Fruit fly (Drosophila melanogaster) whole organism, pupa: Measurements from ENCODE around the gene CG5003.

ENCODE experiments used
- CG10348 ChIP-seq: fragments of 200-800 bp; sonication (Bioruptor generic); IDR thresholded peaks from 2 replicates; pipeline ENCODE4 v1.3.6; 2022; ENCODE audit warnings: missing biosample characterization, missing genetic modification characterization
- CG12605 ChIP-seq: fragments of 200-800 bp; sonication (Bioruptor generic); IDR thresholded peaks from 2 replicates; pipeline ENCODE4 v1.3.6; 2022; ENCODE audit warnings: missing biosample characterization, missing genetic modification characterization
- CG13204 ChIP-seq: fragments of 200-800 bp; sonication (Bioruptor generic); optimal IDR thresholded peaks from 2 replicates; lab custom pipeline; 2018; ENCODE audit warnings: missing biosample characterization, mild to moderate bottlenecking, missing genetic modification characterization, moderate library complexity
- CG14655 ChIP-seq: fragments of 200-800 bp; sonication (Bioruptor generic); optimal IDR thresholded peaks from 3 replicates; lab custom pipeline; 2017; ENCODE audit warnings: mild to moderate bottlenecking, missing biosample characterization, missing genetic modification reagents, missing genetic modification characterization
- CG15710 ChIP-seq: fragments of 200-800 bp; sonication (Bioruptor generic); optimal IDR thresholded peaks from 2 replicates; lab custom pipeline; 2018; ENCODE audit warnings: missing biosample characterization, mild to moderate bottlenecking, missing genetic modification characterization, moderate library complexity
- CG17806 ChIP-seq: fragments of 200-800 bp; sonication (Bioruptor generic); optimal IDR thresholded peaks from 2 replicates; lab custom pipeline; 2018; ENCODE audit warnings: missing biosample characterization, mild to moderate bottlenecking, missing genetic modification characterization, moderate library complexity
- CG32121 ChIP-seq: fragments of 200-800 bp; sonication (Bioruptor generic); IDR thresholded peaks from 2 replicates; pipeline ENCODE4 v1.3.6; 2022; ENCODE audit warnings: missing biosample characterization, missing genetic modification characterization
- CG4496 ChIP-seq: fragments of 200-800 bp; sonication (Bioruptor generic); IDR thresholded peaks from 3 replicates; pipeline ENCODE4 v1.3.6; 2022; ENCODE audit warnings: missing biosample characterization, missing genetic modification characterization
- CG8159 ChIP-seq: fragments of 200-800 bp; sonication (Bioruptor generic); optimal IDR thresholded peaks from 3 replicates; lab custom pipeline; 2018; ENCODE audit warnings: missing biosample characterization, mild to moderate bottlenecking, missing genetic modification characterization, moderate library complexity
- CG8301 ChIP-seq: fragments of 200-800 bp; sonication (Bioruptor generic); optimal IDR thresholded peaks from 2 replicates; lab custom pipeline; 2018; ENCODE audit warnings: missing biosample characterization, mild to moderate bottlenecking, missing genetic modification characterization
- CG9948 ChIP-seq: fragments of 200-800 bp; sonication (Bioruptor generic); optimal IDR thresholded peaks from 2 replicates; lab custom pipeline; 2018; ENCODE audit warnings: missing biosample characterization, mild to moderate bottlenecking, missing genetic modification characterization, moderate library complexity
- D1 ChIP-seq: fragments of 200-800 bp; sonication (Bioruptor generic); optimal IDR thresholded peaks from 2 replicates; lab custom pipeline; 2018; ENCODE audit warnings: missing biosample characterization, mild to moderate bottlenecking, missing genetic modification characterization, moderate library complexity
- EcR ChIP-seq: fragments of 200-800 bp; sonication (Bioruptor generic); optimal IDR thresholded peaks from 3 replicates; lab custom pipeline; 2019; ENCODE audit warnings: missing biosample characterization, missing genetic modification characterization, mild to moderate bottlenecking, moderate library complexity, missing genetic modification reagents
- Ets98B ChIP-seq: fragments of 200-800 bp; sonication (Bioruptor generic); IDR thresholded peaks from 2 replicates; pipeline ENCODE4 v1.3.6; 2022; ENCODE audit warnings: missing biosample characterization, missing genetic modification characterization
- Pif1A ChIP-seq: fragments of 200-800 bp; sonication (Bioruptor generic); optimal IDR thresholded peaks from 3 replicates; lab custom pipeline; 2016; ENCODE audit warnings: missing biosample characterization, missing genetic modification characterization
- Pif1B ChIP-seq: fragments of 200-800 bp; sonication (Bioruptor generic); optimal IDR thresholded peaks from 3 replicates; lab custom pipeline; 2016; ENCODE audit warnings: missing biosample characterization, missing genetic modification characterization
- Snoo ChIP-seq: fragments of 200-800 bp; sonication (Bioruptor generic); optimal IDR thresholded peaks from 3 replicates; lab custom pipeline; 2017; ENCODE audit warnings: missing biosample characterization, mild to moderate bottlenecking, missing genetic modification characterization, inconsistent platforms
- fd96Ca ChIP-seq: fragments of 200-800 bp; sonication (Bioruptor generic); IDR thresholded peaks from 3 replicates; pipeline ENCODE4 v1.3.6; 2022; ENCODE audit warnings: missing biosample characterization, missing genetic modification characterization
- gl ChIP-seq: fragments of 200-800 bp; sonication (Bioruptor generic); optimal IDR thresholded peaks from 2 replicates; lab custom pipeline; 2018; ENCODE audit warnings: missing biosample characterization, mild to moderate bottlenecking, missing genetic modification characterization
- rn ChIP-seq: fragments of 200-800 bp; sonication (Bioruptor generic); IDR thresholded peaks from 2 replicates; pipeline ENCODE4 v1.3.6; 2022; ENCODE audit warnings: missing biosample characterization, missing genetic modification characterization

CG5003 gene

DNA sequence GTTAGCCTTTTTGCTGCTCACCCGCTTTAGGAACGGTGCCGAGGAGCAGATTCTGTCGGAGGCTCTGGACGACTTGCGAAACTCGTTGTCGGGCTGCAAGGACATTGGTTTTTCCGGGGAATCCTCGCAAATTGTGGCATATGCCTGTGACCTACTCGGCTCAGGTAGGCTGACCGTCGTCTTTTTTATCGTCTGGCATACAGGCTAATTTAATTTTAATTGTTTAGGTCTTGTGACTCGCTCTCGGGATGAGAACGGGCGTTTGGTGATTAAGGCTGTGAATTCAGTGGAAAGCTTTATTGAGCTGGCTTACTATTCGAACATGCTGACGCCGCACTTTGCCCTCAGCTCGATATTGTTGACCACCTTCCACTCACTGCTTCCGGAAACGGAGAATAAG, 15.1 kb upstream of the CG5003 start:
- no peak for TF ChIP-seq D1 (tag; lab: Kevin White, UChicago)
- TF ChIP-seq CG12605 (GFP tag; lab: Robert Waterston, UW), result no peak
- TF ChIP-seq CG10348, result no peak
- TF ChIP-seq rn (GFP tag; lab: Robert Waterston, UW), result no peak
- no peak for TF ChIP-seq CG32121 (GFP tag; lab: Robert Waterston, UW)
- no peak for TF ChIP-seq CG15710 (tag; lab: Kevin White, UChicago)
- no peak for TF ChIP-seq CG13204 (GFP tag; lab: Kevin White, UChicago)
- TF ChIP-seq fd96Ca (GFP tag; lab: Robert Waterston, UW), result no peak
- TF ChIP-seq Pif1B (GFP tag; lab: Kevin White, UChicago), result no peak
- TF ChIP-seq gl (tag; lab: Kevin White, UChicago), result no peak
- TF ChIP-seq CG8301 (tag; lab: Kevin White, UChicago), result no peak
- no peak for TF ChIP-seq CG17806
- no peak for TF ChIP-seq EcR
- TF ChIP-seq Pif1A, result no peak
- no peak for TF ChIP-seq Snoo
- TF ChIP-seq CG4496 (GFP tag; lab: Robert Waterston, UW), result no peak
- no peak for TF ChIP-seq Ets98B (GFP tag; lab: Robert Waterston, UW)
- no peak for TF ChIP-seq CG14655 (GFP tag; lab: Kevin White, UChicago)

DNA sequence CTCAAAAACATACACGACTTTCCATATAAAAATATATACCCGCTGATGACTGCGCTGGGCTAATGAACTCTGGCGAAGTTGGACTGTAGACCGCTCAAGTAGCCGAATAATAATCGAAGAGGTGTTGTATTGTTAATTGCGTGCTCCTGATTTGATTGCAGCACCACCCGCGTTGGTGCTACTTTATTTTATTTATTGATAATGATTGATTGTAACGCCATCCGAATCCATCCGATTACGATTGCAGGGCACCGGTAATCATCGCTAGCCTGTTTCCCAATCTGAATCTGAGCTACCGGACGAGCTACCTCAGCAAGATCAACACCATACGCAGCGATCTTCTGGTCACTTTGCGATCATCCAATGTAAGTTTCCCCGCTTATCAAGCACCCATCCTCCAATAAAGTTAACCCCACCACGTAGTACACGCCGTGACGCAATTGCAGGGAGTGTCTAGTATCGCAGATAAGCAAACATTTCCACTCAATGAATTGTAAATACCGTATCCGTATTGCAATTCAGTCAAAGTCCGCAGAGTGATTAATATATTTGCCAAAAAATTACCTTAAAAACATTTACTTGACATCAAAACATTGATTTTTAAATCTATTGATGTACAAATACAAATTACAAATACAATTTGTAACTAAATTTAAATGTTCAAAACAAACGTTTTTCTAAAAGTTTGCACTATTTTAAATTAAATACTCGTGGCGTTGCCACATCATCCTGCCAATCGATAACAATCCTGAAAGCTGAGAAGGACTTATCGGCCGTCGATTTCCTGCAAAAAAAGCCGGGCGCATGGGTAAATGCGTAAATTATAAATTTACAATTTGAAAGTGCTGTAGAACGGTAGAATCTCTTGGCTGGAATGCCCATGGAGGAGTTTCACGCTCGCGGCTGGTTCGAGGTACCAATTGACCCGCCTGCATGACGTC, 12.9 kb upstream of the CG5003 start:
- 0 out of 3 replicates have a peak, but pooled peaks have one; percentile 18 for TF ChIP-seq CG4496 (GFP tag; lab: Robert Waterston, UW)
- no peak for TF ChIP-seq CG12605 (GFP tag; lab: Robert Waterston, UW)
- peak; percentile 58 for TF ChIP-seq EcR
- TF ChIP-seq CG15710 (tag; lab: Kevin White, UChicago), result no peak
- TF ChIP-seq fd96Ca (GFP tag; lab: Robert Waterston, UW), result no peak
- TF ChIP-seq gl (tag; lab: Kevin White, UChicago), result peak; percentile 17
- TF ChIP-seq Snoo, result no peak

DNA sequence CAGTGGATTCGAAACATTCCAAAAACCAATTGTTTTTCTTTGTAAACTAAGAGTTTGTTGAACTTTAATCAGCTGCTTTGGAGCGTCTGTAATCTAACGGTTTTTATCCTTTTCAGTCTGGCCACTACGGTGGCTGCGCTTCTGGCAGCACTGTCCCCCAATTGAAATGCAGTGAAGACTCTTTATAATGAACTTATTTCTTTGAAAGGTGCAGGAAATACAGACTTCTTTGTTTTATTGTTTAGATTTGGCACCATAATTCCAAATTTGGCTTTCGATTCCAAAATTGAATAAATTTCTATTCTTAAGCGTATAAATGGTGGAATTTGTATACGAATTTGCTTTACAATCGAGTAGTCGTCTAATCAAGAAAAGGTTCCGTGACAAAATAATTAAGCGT, 11.8 kb upstream of the CG5003 start, which contains the start of gene nenya:
nenya (minus strand) TSS at position 35 of the 400 bp plus-strand sequence.
- no peak for TF ChIP-seq Pif1A
- peak; percentile 60 for TF ChIP-seq EcR
- TF ChIP-seq CG14655 (GFP tag; lab: Kevin White, UChicago), result no peak

DNA sequence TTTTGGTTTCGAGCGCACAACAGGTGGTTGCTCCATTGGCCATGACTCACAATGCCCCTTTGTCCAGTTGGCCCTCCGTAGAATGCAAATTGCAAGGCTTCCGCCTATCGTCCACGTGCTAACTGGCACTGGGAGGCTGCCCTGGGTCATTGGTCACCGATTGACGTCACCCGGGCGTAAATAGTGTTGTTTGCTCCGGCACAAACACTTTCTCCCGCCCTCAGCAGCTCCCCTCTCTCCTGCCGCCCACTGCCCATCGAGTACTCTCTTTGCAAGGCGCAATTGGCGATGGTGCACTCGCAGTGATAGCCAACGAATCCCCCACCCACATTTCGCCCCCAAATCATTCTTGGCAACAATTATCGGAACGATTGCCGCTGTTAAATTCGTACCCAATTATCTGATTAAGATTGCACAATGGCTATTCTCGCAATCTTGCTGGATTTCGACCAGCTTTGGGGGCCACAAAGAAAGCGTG, 10.5 kb upstream of the CG5003 start:
- TF ChIP-seq CG10348, result no peak
- peak; percentile 62 for TF ChIP-seq EcR

DNA sequence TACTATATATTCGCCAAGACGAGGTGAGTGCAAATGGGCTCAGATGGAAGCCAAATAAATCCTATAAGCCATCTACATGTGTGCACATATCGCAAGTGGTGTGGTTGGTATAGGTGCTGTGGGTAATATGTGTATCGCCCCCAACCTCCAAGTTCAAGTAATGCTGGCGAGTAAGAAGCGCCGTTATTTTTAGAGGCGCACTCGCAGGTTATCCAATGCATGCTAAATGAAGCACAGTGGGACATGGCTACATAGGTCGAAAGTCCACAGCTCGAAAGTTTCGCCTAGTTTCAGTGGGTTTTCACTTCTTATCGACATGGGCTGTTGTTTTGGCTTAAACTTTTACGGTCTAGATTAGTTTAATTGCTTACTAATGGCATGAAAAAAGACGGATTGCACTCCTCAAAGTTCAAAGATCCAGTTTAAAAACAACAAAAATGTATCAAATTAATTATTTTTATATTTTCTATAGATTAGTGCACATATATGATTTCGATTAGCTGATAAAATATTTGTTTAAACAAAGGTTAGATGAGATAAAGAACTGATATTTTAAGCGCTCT, 9.7 kb upstream of the CG5003 start:
- TF ChIP-seq Pif1B (GFP tag; lab: Kevin White, UChicago) (no peak), CG8159 (peak; percentile 44), CG15710 (tag; lab: Kevin White, UChicago) (peak; percentile 10), CG8301 (tag; lab: Kevin White, UChicago) (peak; percentile 5), CG14655 (GFP tag; lab: Kevin White, UChicago) (peak; percentile 42), CG4496 (GFP tag; lab: Robert Waterston, UW) (peak; percentile 6; the same call in 1 of the 3 replicates), EcR (peak; percentile 42), CG12605 (GFP tag; lab: Robert Waterston, UW) (no peak), D1 (tag; lab: Kevin White, UChicago) (no peak), rn (GFP tag; lab: Robert Waterston, UW) (0 out of 2 replicates have a peak, but pooled peaks have one; percentile 24)
- TF ChIP-seq, all 21 proteins: peak for 7

DNA sequence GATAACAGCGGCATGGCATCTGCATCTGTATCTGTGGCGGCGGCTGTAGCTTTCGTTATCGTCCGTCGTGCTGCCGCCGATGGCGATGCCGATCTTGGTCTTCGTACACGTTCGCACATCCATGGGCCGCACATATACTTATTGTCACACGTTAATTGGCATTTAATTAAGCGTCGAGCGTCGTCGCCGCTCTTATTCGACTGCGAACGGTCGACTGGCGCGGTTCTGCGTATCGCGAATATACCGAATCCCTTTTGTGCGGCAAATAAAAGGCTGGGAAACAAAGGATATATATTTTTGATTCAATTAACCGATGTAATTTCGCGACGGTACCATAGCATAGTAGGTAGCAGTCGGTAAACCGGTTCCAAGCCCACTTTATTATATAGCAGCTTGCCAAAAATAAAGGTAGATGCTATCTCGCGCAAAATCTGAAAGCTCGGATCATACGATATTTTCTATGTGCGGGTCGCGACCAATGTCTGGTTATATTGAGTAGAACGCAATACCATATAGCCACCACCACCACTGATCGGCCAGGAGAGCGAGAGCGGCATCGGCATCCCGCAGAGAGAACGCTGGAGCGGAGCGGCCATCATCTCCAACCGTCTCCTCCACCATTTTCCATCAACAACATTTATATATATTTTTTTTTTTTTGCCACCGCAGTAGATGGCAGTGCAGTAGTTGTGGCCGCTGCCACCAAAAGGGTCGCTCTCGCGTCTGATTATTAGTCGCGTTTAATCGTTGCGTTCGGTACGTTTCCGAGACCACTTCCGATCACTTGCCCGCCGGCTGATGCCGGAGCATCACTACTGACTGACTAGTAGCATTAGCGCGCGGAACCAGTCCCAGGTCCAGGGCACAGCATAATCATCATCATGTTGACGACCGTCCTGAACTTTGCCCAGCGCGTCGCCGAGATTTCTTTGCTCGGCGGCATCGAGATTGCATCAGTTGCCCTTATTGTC, 9.0 kb upstream of the CG5003 start, which contains the start of gene mino:
mino (plus strand) TSS at position 192 of the 971 bp plus-strand sequence.
- TF ChIP-seq Pif1B (GFP tag; lab: Kevin White, UChicago) (peak; percentile 23), Pif1A (peak; percentile 27), CG8159 (no peak), EcR (no peak), CG8301 (tag; lab: Kevin White, UChicago) (no peak), Ets98B (GFP tag; lab: Robert Waterston, UW) (peak; percentile 25; the same call in 1 of the 2 replicates), CG32121 (GFP tag; lab: Robert Waterston, UW) (peak; percentile 45; the same call in 1 of the 2 replicates), CG12605 (GFP tag; lab: Robert Waterston, UW) (peak; percentile 28), gl (tag; lab: Kevin White, UChicago) (peak; percentile 79), CG13204 (GFP tag; lab: Kevin White, UChicago) (peak; percentile 95), CG9948 (tag; lab: Kevin White, UChicago) (no peak)
